Fruit fly (Drosophila melanogaster): Measurements from ENCODE around the gene CG42846.

CG42846 gene

dm6 chr3L:199050-199745 is 32.2 kb downstream of the CG42846 start:
- TF ChIP-seq Sin3A (optimal IDR thresholded peaks at IDR 0.05), result no peak
- TF ChIP-seq Myc (optimal IDR thresholded peaks at IDR 0.05), result no peak
- TF ChIP-seq h (optimal IDR thresholded peaks at IDR 0.05), result no peak
- no peak for TF ChIP-seq psq (optimal IDR thresholded peaks at IDR 0.05)
- no peak for TF ChIP-seq insv (optimal IDR thresholded peaks at IDR 0.05)
- no peak for TF ChIP-seq ttk (optimal IDR thresholded peaks at IDR 0.05)

- TF ChIP-seq insv (optimal IDR thresholded peaks at IDR 0.05), result no peak
- TF ChIP-seq ttk (optimal IDR thresholded peaks at IDR 0.05), result no peak
- TF ChIP-seq Sin3A (optimal IDR thresholded peaks at IDR 0.05), result no peak
- TF ChIP-seq psq (optimal IDR thresholded peaks at IDR 0.05), result no peak
- no peak for TF ChIP-seq Myc (optimal IDR thresholded peaks at IDR 0.05)
- TF ChIP-seq h (optimal IDR thresholded peaks at IDR 0.05), result no peak
Observed at dm6 chr3L:184251-184650, 47.2 kb downstream of the CG42846 start, which contains the start of the genes CG34140, Mkp and Mtch. Gene CG34140 (minus strand): TSS chr3L:184424. Gene Mkp (minus strand): TSS chr3L:184540. Gene Mtch (plus strand): TSS chr3L:184626.

Measured in Kc167 (cell line).